Fruit fly (Drosophila melanogaster) S2 (cell line): ENCODE results near the gene sunn.

Experiments
- CG8478 ChIP-seq: fragments of >200 bp; optimal IDR thresholded peaks from 2 replicates; lab custom pipeline; 2018
- CTCF ChIP-seq, 2 experiments: fragments of >200 bp; optimal IDR thresholded peaks; 2 replicates each; lab custom pipeline; 2018

- no peak for TF ChIP-seq CTCF (optimal IDR thresholded peaks at IDR 0.05; lab: Kevin White, UChicago)
- no peak for TF ChIP-seq CG8478 (lab: Kevin White, UChicago)
Observed at dm6 chr3L:11772608-11773017, 44.5 kb downstream of the sunn start.
